Worm (Caenorhabditis elegans): ENCODE data around the gene otpl-2.

ce11 chrV:4034303-4034702 is 39.3 kb upstream of the otpl-2 start, which contains the start of gene C49G7.7:
- TF ChIP-seq zim-3 (tag; optimal IDR thresholded peaks at IDR 0.05) = no peak
- no peak for TF ChIP-seq B0336.3 (GFP tag; IDR thresholded peaks at IDR 0.05)

Data from whole organism, young adult.